Fruit fly (Drosophila melanogaster) whole organism, embryonic: ENCODE measurements around the gene dyl.
A peak's percentile ranks its signal among the peaks of the same experiment; 100 is the strongest.

Experiments used
- BEAF-32 ChIP-seq: fragments of 200-800 bp; sonication (Bioruptor generic); optimal IDR thresholded peaks from 3 replicates; lab custom pipeline; 2017; ENCODE audit warnings: missing biosample characterization, missing genetic modification characterization, mild to moderate bottlenecking, moderate library complexity, missing genetic modification reagents
- CG10209 ChIP-seq: fragments of 200-800 bp; sonication (Bioruptor generic); optimal IDR thresholded peaks from 3 replicates; lab custom pipeline; 2017; ENCODE audit warnings: missing biosample characterization, mild to moderate bottlenecking, missing genetic modification characterization, missing genetic modification reagents
- CG10267 ChIP-seq: fragments of 200-800 bp; sonication (Bioruptor generic); optimal IDR thresholded peaks from 2 replicates; lab custom pipeline; 2018; ENCODE audit warnings: missing biosample characterization, mild to moderate bottlenecking, missing genetic modification characterization, moderate library complexity
- CG12391 ChIP-seq: fragments of 200-800 bp; sonication (Bioruptor generic); optimal IDR thresholded peaks from 3 replicates; lab custom pipeline; 2018; ENCODE audit warnings: missing biosample characterization, mild to moderate bottlenecking, missing genetic modification characterization, moderate library complexity
- CG12659 ChIP-seq: fragments of 200-800 bp; sonication (Bioruptor generic); optimal IDR thresholded peaks from 3 replicates; lab custom pipeline; 2017; ENCODE audit warnings: mild to moderate bottlenecking, missing biosample characterization, missing genetic modification reagents, missing genetic modification characterization
- CG14050 ChIP-seq: fragments of 200-800 bp; sonication (Bioruptor generic); IDR thresholded peaks from 3 replicates; pipeline ENCODE4 v1.3.6; 2022; ENCODE audit warnings: missing biosample characterization, missing genetic modification characterization
- CG14667 ChIP-seq: fragments of 200-800 bp; sonication (Bioruptor generic); IDR thresholded peaks from 2 replicates; pipeline ENCODE4 v1.3.6; 2022; ENCODE audit warnings: missing biosample characterization, missing genetic modification characterization
- CG15479 ChIP-seq: fragments of 200-800 bp; sonication (Bioruptor generic); optimal IDR thresholded peaks from 3 replicates; lab custom pipeline; 2019; ENCODE audit warnings: missing biosample characterization, mild to moderate bottlenecking, missing genetic modification characterization, moderate library complexity
- CG15601 ChIP-seq: fragments of 200-800 bp; sonication (Bioruptor generic); optimal IDR thresholded peaks from 3 replicates; lab custom pipeline; 2019; ENCODE audit warnings: missing biosample characterization, mild to moderate bottlenecking, missing genetic modification characterization, moderate library complexity
- CG17361 ChIP-seq: fragments of 200-800 bp; sonication (Bioruptor generic); IDR thresholded peaks from 3 replicates; pipeline ENCODE4 v1.3.6; 2022; ENCODE audit warnings: missing biosample characterization, missing genetic modification characterization
- CG18764 ChIP-seq: fragments of 200-800 bp; sonication (Bioruptor generic); optimal IDR thresholded peaks from 3 replicates; lab custom pipeline; 2016; ENCODE audit warnings: missing biosample characterization, missing genetic modification characterization
- CG2116 ChIP-seq: fragments of 200-800 bp; sonication (Bioruptor generic); optimal IDR thresholded peaks from 3 replicates; lab custom pipeline; 2018; ENCODE audit warnings: missing biosample characterization, mild to moderate bottlenecking, missing genetic modification characterization
- CG3065 ChIP-seq: fragments of 200-800 bp; sonication (Bioruptor generic); optimal IDR thresholded peaks from 2 replicates; lab custom pipeline; 2016; ENCODE audit warnings: missing biosample characterization, missing genetic modification characterization
- CG32772 ChIP-seq: fragments of 200-800 bp; sonication (Bioruptor generic); IDR thresholded peaks from 2 replicates; pipeline ENCODE4 v1.3.6; 2022; ENCODE audit warnings: missing biosample characterization, missing genetic modification characterization
- CG34422 ChIP-seq: fragments of 200-800 bp; sonication (Bioruptor generic); IDR thresholded peaks from 3 replicates; pipeline ENCODE4 v1.3.6; 2022; ENCODE audit warnings: missing biosample characterization, missing genetic modification characterization
- CG3847 ChIP-seq: fragments of 200-800 bp; sonication (Bioruptor generic); IDR thresholded peaks from 2 replicates; pipeline ENCODE4 v1.3.6; 2022; ENCODE audit warnings: missing biosample characterization, missing genetic modification characterization
- CG4360 ChIP-seq: fragments of 200-800 bp; sonication (Bioruptor generic); IDR thresholded peaks from 2 replicates; pipeline ENCODE4 v1.3.6; 2022; ENCODE audit warnings: missing biosample characterization, missing genetic modification characterization
- CG4617 ChIP-seq: fragments of 200-800 bp; sonication (Bioruptor generic); optimal IDR thresholded peaks from 3 replicates; lab custom pipeline; 2016; ENCODE audit warnings: missing biosample characterization, missing genetic modification characterization, borderline replicate concordance
- CG8281 ChIP-seq: fragments of 200-800 bp; sonication (Bioruptor generic); optimal IDR thresholded peaks from 2 replicates; lab custom pipeline; 2018; ENCODE audit warnings: missing biosample characterization, mild to moderate bottlenecking, missing genetic modification characterization, moderate library complexity
- CG9609 ChIP-seq: fragments of 200-800 bp; sonication (Bioruptor generic); optimal IDR thresholded peaks from 3 replicates; lab custom pipeline; 2016; ENCODE audit warnings: missing biosample characterization, missing genetic modification characterization
- CG9797 ChIP-seq: fragments of 200-800 bp; sonication (Bioruptor generic); optimal IDR thresholded peaks from 3 replicates; lab custom pipeline; 2018; ENCODE audit warnings: missing biosample characterization, mild to moderate bottlenecking, missing genetic modification characterization
- Doc2 ChIP-seq: fragments of 200-800 bp; sonication (Bioruptor generic); IDR thresholded peaks from 2 replicates; pipeline ENCODE4 v1.3.6; 2022; ENCODE audit warnings: missing biosample characterization, missing genetic modification characterization
- E2f1 ChIP-seq: fragments of 200-800 bp; sonication (Bioruptor generic); IDR thresholded peaks from 2 replicates; pipeline ENCODE4 v1.3.6; 2022; ENCODE audit warnings: missing biosample characterization, missing genetic modification characterization
- Elba2 ChIP-seq: fragments of 200-800 bp; sonication (Bioruptor generic); optimal IDR thresholded peaks from 3 replicates; lab custom pipeline; 2016; ENCODE audit warnings: missing biosample characterization, missing genetic modification characterization
- HmgZ ChIP-seq: fragments of 200-800 bp; sonication (Bioruptor generic); optimal IDR thresholded peaks from 2 replicates; lab custom pipeline; 2018; ENCODE audit warnings: missing biosample characterization, mild to moderate bottlenecking, missing genetic modification characterization
- MBD-R2 ChIP-seq: fragments of 200-800 bp; sonication (Bioruptor generic); IDR thresholded peaks from 2 replicates; pipeline ENCODE4 v1.3.6; 2022; ENCODE audit warnings: missing biosample characterization, missing genetic modification characterization
- Med ChIP-seq: fragments of 200-800 bp; sonication (Bioruptor generic); peaks from one replicate; lab custom pipeline; 2016; ENCODE audit warnings: missing biosample characterization, missing genetic modification characterization, mild to moderate bottlenecking, inconsistent platforms, moderate library complexity
- Meics ChIP-seq: fragments of 200-800 bp; sonication (Bioruptor generic); optimal IDR thresholded peaks from 2 replicates; lab custom pipeline; 2017; ENCODE audit warnings: missing biosample characterization, mild to moderate bottlenecking, missing genetic modification characterization
- Myb ChIP-seq: fragments of 200-800 bp; sonication (Bioruptor generic); optimal IDR thresholded peaks from 2 replicates; lab custom pipeline; 2016; ENCODE audit warnings: missing biosample characterization, missing genetic modification characterization
- Nf-YB ChIP-seq: fragments of 200-800 bp; sonication (Bioruptor generic); optimal IDR thresholded peaks from 3 replicates; lab custom pipeline; 2019; ENCODE audit warnings: missing biosample characterization, mild to moderate bottlenecking, missing genetic modification characterization, moderate library complexity
- Ravus ChIP-seq: fragments of 200-800 bp; sonication (Bioruptor generic); IDR thresholded peaks from 2 replicates; pipeline ENCODE4 v1.3.6; 2022; ENCODE audit warnings: missing biosample characterization, missing genetic modification characterization
- Rx ChIP-seq: fragments of 200-800 bp; sonication (Bioruptor generic); IDR thresholded peaks from 2 replicates; pipeline ENCODE4 v1.3.6; 2022; ENCODE audit warnings: missing biosample characterization, missing genetic modification characterization
- Sin3A ChIP-seq: fragments of >200 bp; optimal IDR thresholded peaks from 2 replicates; lab custom pipeline; 2018
- bab2 ChIP-seq: fragments of 200-800 bp; sonication (Bioruptor generic); optimal IDR thresholded peaks from 2 replicates; lab custom pipeline; 2016; ENCODE audit warnings: missing biosample characterization, missing genetic modification characterization
- fd102C ChIP-seq: fragments of 200-800 bp; sonication (Bioruptor generic); optimal IDR thresholded peaks from 2 replicates; lab custom pipeline; 2018; ENCODE audit warnings: missing biosample characterization, mild to moderate bottlenecking, missing genetic modification characterization, moderate library complexity
- fd3F ChIP-seq: fragments of 200-800 bp; sonication (Bioruptor generic); optimal IDR thresholded peaks from 2 replicates; lab custom pipeline; 2018; ENCODE audit warnings: missing biosample characterization, mild to moderate bottlenecking, missing genetic modification characterization, moderate library complexity
- fd64A ChIP-seq: fragments of 200-800 bp; sonication (Bioruptor generic); optimal IDR thresholded peaks from 3 replicates; lab custom pipeline; 2018; ENCODE audit warnings: missing biosample characterization, mild to moderate bottlenecking, missing genetic modification characterization
- gcm2 ChIP-seq: fragments of 200-800 bp; sonication (Bioruptor generic); optimal IDR thresholded peaks from 2 replicates; lab custom pipeline; 2016; ENCODE audit warnings: missing biosample characterization, missing genetic modification characterization
- gfzf ChIP-seq: fragments of 200-800 bp; sonication (Bioruptor generic); optimal IDR thresholded peaks from 2 replicates; lab custom pipeline; 2016; ENCODE audit warnings: missing biosample characterization, mild to moderate bottlenecking, missing genetic modification characterization, moderate library complexity
- jumu ChIP-seq: fragments of 200-800 bp; sonication (Bioruptor generic); optimal IDR thresholded peaks from 3 replicates; lab custom pipeline; 2016; ENCODE audit warnings: missing biosample characterization, missing genetic modification characterization
- kah ChIP-seq: fragments of 200-800 bp; sonication (Bioruptor generic); optimal IDR thresholded peaks from 2 replicates; lab custom pipeline; 2018; ENCODE audit warnings: missing biosample characterization, mild to moderate bottlenecking, missing genetic modification characterization
- nerfin-1 ChIP-seq: fragments of 200-800 bp; sonication (Bioruptor generic); optimal IDR thresholded peaks from 3 replicates; lab custom pipeline; 2019; ENCODE audit warnings: missing biosample characterization, mild to moderate bottlenecking, missing genetic modification characterization, moderate library complexity
- pzg ChIP-seq: fragments of 200-800 bp; sonication (Bioruptor generic); optimal IDR thresholded peaks from 3 replicates; lab custom pipeline; 2018; ENCODE audit warnings: missing biosample characterization, mild to moderate bottlenecking, missing genetic modification characterization, moderate library complexity
- sens ChIP-seq: fragments of 200-800 bp; sonication (Bioruptor generic); peaks from one replicate; lab custom pipeline; 2016; ENCODE audit warnings: missing biosample characterization, missing genetic modification characterization
- slbo ChIP-seq: fragments of 200-800 bp; sonication (Bioruptor generic); IDR thresholded peaks from 2 replicates; pipeline ENCODE4 v1.3.6; 2022; ENCODE audit warnings: missing biosample characterization, missing genetic modification characterization
- stwl ChIP-seq: fragments of 200-800 bp; sonication (Bioruptor generic); optimal IDR thresholded peaks from 3 replicates; lab custom pipeline; 2018; ENCODE audit warnings: missing biosample characterization, mild to moderate bottlenecking, missing genetic modification characterization, moderate library complexity
- tin ChIP-seq: fragments of 200-800 bp; sonication (Bioruptor generic); optimal IDR thresholded peaks from 3 replicates; lab custom pipeline; 2016; ENCODE audit warnings: missing biosample characterization, missing genetic modification characterization
- tna ChIP-seq: fragments of 200-800 bp; sonication (Bioruptor generic); IDR thresholded peaks from 2 replicates; pipeline ENCODE4 v1.3.6; 2022; ENCODE audit warnings: missing biosample characterization, missing genetic modification characterization; ENCODE audit not compliant: partially characterized antibody
- trem ChIP-seq: fragments of 200-800 bp; optimal IDR thresholded peaks from 3 replicates; lab custom pipeline; 2019; ENCODE audit warnings: missing biosample characterization, mild to moderate bottlenecking, missing genetic modification characterization, moderate library complexity
- tx ChIP-seq: fragments of 200-800 bp; sonication (Bioruptor generic); optimal IDR thresholded peaks from 2 replicates; lab custom pipeline; 2016; ENCODE audit warnings: missing biosample characterization, missing genetic modification characterization

The dyl gene

dm6 chr3L:4282627-4283026, 24.9 kb downstream of the dyl start, which contains the start of gene CG11583 (continued):
- TF ChIP-seq CG17361 (GFP tag; lab: Robert Waterston, UW) (no peak), gcm2 (GFP tag; lab: Kevin White, UChicago) (no peak), CG12391 (tag; lab: Kevin White, UChicago) (peak; percentile 48), tna (no peak), jumu (GFP tag; lab: Kevin White, UChicago) (peak; percentile 29), CG18764 (GFP tag; lab: Kevin White, UChicago) (no peak), CG14667 (GFP tag; lab: Robert Waterston, UW) (no peak), CG10209 (no peak), CG32772 (GFP tag; lab: Robert Waterston, UW) (no peak), slbo (GFP tag; lab: Robert Waterston, UW) (peak; percentile 71), CG4360 (GFP tag; lab: Robert Waterston, UW) (no peak), Nf-YB (GFP tag; lab: Kevin White, UChicago) (no peak), Meics (GFP tag; lab: Kevin White, UChicago) (no peak), Elba2 (GFP tag; lab: Kevin White, UChicago) (no peak), CG9609 (GFP tag; lab: Kevin White, UChicago) (peak; percentile 38), CG2116 (GFP tag; lab: Kevin White, UChicago) (peak; percentile 23), bab2 (GFP tag; lab: Kevin White, UChicago) (peak; percentile 13), MBD-R2 (GFP tag; lab: Robert Waterston, UW) (peak; percentile 89), CG3065 (GFP tag; lab: Kevin White, UChicago) (no peak), Rx (no peak)
- TF ChIP-seq, all 482 proteins: peak for 144

- TF ChIP-seq trem (tag; lab: Kevin White, UChicago): peak; percentile 42
- TF ChIP-seq CG14050: no peak
- TF ChIP-seq fd64A (GFP tag; lab: Kevin White, UChicago): no peak
- peak; percentile 62 for TF ChIP-seq pzg (GFP tag; lab: Kevin White, UChicago)
- peak; percentile 31 for TF ChIP-seq HmgZ
- peak; percentile 26; the same call in 1 of the 2 replicates for TF ChIP-seq CG3847 (GFP tag; lab: Robert Waterston, UW)
- TF ChIP-seq sens (GFP tag; lab: Kevin White, UChicago): peak; percentile 84
- peak; percentile 13 for TF ChIP-seq CG12659
- peak; percentile 84 for TF ChIP-seq CG9797 (GFP tag; lab: Kevin White, UChicago)
- TF ChIP-seq CG15601: peak; percentile 20
- no peak for TF ChIP-seq nerfin-1 (tag; lab: Kevin White, UChicago)
- no peak for TF ChIP-seq tin (GFP tag; lab: Kevin White, UChicago)
- TF ChIP-seq CG8281 (tag; lab: Kevin White, UChicago): peak; percentile 16
- TF ChIP-seq fd102C (GFP tag; lab: Kevin White, UChicago): no peak
- TF ChIP-seq stwl (tag; lab: Kevin White, UChicago): peak; percentile 43
- no peak for TF ChIP-seq fd3F (GFP tag; lab: Kevin White, UChicago)
- peak; percentile 26 for TF ChIP-seq CG10267 (tag; lab: Kevin White, UChicago)
- peak; percentile 19 for TF ChIP-seq Sin3A (lab: Kevin White, UChicago)
- peak; percentile 88 for TF ChIP-seq kah (GFP tag; lab: Kevin White, UChicago)
- no peak for TF ChIP-seq tx (GFP tag; lab: Kevin White, UChicago)
- peak; percentile 88 for TF ChIP-seq gfzf (GFP tag; lab: Kevin White, UChicago)
- TF ChIP-seq E2f1 (GFP tag; lab: Robert Waterston, UW): no peak
- TF ChIP-seq Myb (GFP tag; lab: Kevin White, UChicago): peak; percentile 35
- TF ChIP-seq Nf-YB (GFP tag; lab: Kevin White, UChicago): no peak
- TF ChIP-seq Doc2 (GFP tag; lab: Robert Waterston, UW): no peak
- TF ChIP-seq BEAF-32 (GFP tag; lab: Kevin White, UChicago): peak; percentile 11
- peak; percentile 11 for TF ChIP-seq CG2116 (GFP tag; lab: Kevin White, UChicago)
- peak; percentile 90 for TF ChIP-seq CG4360 (GFP tag; lab: Robert Waterston, UW)
- peak; percentile 5 for TF ChIP-seq CG15479
- TF ChIP-seq CG4617 (GFP tag; lab: Kevin White, UChicago): peak; percentile 43
- TF ChIP-seq CG34422 (GFP tag; lab: Robert Waterston, UW): peak; percentile 26; the same call in 1 of the 3 replicates
- peak; percentile 55 for TF ChIP-seq Med
- TF ChIP-seq Ravus (GFP tag; lab: Robert Waterston, UW): no peak
Observed at dm6 chr3L:4277796-4278195, 29.7 kb downstream of the dyl start, which contains the start of gene Ctl1. Gene Ctl1, plus strand, starts transcription at chr3L:4277962.
